Worm (Caenorhabditis elegans) whole organism, L1 larva: ENCODE measurements around the gene mxl-3.

Source experiments
- dsc-1 ChIP-seq: sonication (generic microtip); optimal IDR thresholded peaks from 2 replicates; lab custom pipeline; 2016; ENCODE audit warnings: mild to moderate bottlenecking, missing genetic modification characterization, missing compliant biosample characterization
- elt-2 ChIP-seq: sonication (generic microtip); optimal IDR thresholded peaks from 2 replicates; lab custom pipeline; 2016; ENCODE audit warnings: missing genetic modification characterization, mild to moderate bottlenecking, inconsistent platforms, missing compliant biosample characterization, missing genetic modification reagents
- elt-3 ChIP-seq, 6 experiments: fragments of 150-350 bp in 1 of 6; sonication (generic microtip); optimal IDR thresholded peaks; 2 replicates each; lab custom pipeline; 2017 to 2018; ENCODE audit warnings: missing biosample characterization in 6 of 6, missing genetic modification characterization in 6 of 6, inconsistent platforms in 1 of 6
- fos-1 ChIP-seq: fragments of 150-350 bp; optimal IDR thresholded peaks from 2 replicates; lab custom pipeline; 2014; ENCODE audit warnings: missing biosample characterization, missing genetic modification characterization
- nhr-85 ChIP-seq: sonication (generic microtip); peaks from one replicate; lab custom pipeline; 2016; ENCODE audit warnings: missing genetic modification characterization, inconsistent platforms, missing compliant biosample characterization
- pqm-1 ChIP-seq: sonication (generic microtip); optimal IDR thresholded peaks from 3 replicates; lab custom pipeline; 2017; ENCODE audit warnings: missing biosample characterization, missing genetic modification characterization
- snpc-4 ChIP-seq: fragments of 150-350 bp; optimal IDR thresholded peaks from 2 replicates; lab custom pipeline; 2014; ENCODE audit warnings: missing biosample characterization, missing genetic modification characterization
- tlp-1 ChIP-seq: fragments of 150-350 bp; optimal IDR thresholded peaks from 2 replicates; lab custom pipeline; 2014; ENCODE audit warnings: missing biosample characterization, missing genetic modification characterization
- unc-30 ChIP-seq: sonication (generic microtip); optimal IDR thresholded peaks from 2 replicates; lab custom pipeline; 2017; ENCODE audit warnings: missing biosample characterization, missing genetic modification characterization
- unc-62 ChIP-seq: fragments of 150-350 bp; optimal IDR thresholded peaks from 2 replicates; lab custom pipeline; 2014; ENCODE audit warnings: missing biosample characterization, missing genetic modification reagents, missing genetic modification characterization
- unc-86 ChIP-seq: sonication (generic microtip); optimal IDR thresholded peaks from 2 replicates; lab custom pipeline; 2016; ENCODE audit warnings: missing genetic modification characterization, missing compliant biosample characterization

- TF ChIP-seq elt-2 (tag; lab: Kevin White, UChicago) (peak; percentile 2), dsc-1 (tag; lab: Kevin White, UChicago) (no peak), nhr-85 (tag; lab: Kevin White, UChicago) (peak; percentile 85), unc-30 (tag; lab: Kevin White, UChicago) (no peak), elt-3 (tag; optimal IDR thresholded peaks at IDR 0.05; lab: Kevin White, UChicago) (peak in 3 of 6 experiments; percentile 19 to 43 (median 37)), unc-62 (GFP tag; lab: Kevin White, UChicago) (no peak), tlp-1 (no peak), snpc-4 (tag; lab: Kevin White, UChicago) (no peak), pqm-1 (no peak), unc-86 (tag; lab: Kevin White, UChicago) (no peak), fos-1 (tag; lab: Kevin White, UChicago) (no peak)
Observed at ce11 chrX:13324326-13324725, 26.3 kb downstream of the mxl-3 start.
